Worm (Caenorhabditis elegans) whole organism, mixed stage, embryonic: ENCODE measurements around the gene hda-10.

Source experiments
- M03D4.4 ChIP-seq: sonication (generic microtip); optimal IDR thresholded peaks from 2 replicates; lab custom pipeline; 2017; ENCODE audit warnings: mild to moderate bottlenecking, missing genetic modification characterization, missing compliant biosample characterization
- blmp-1 ChIP-seq: fragments of 150-350 bp; optimal IDR thresholded peaks from 2 replicates; lab custom pipeline; 2014; ENCODE audit warnings: missing biosample characterization, missing genetic modification characterization
- ceh-43 ChIP-seq: fragments of 200-800 bp; sonication (Bioruptor generic); optimal IDR thresholded peaks from 2 replicates; lab custom pipeline; 2018; ENCODE audit warnings: mild to moderate bottlenecking, missing genetic modification characterization, moderate library complexity, missing compliant biosample characterization
- ces-1 ChIP-seq: fragments of 150-350 bp; optimal IDR thresholded peaks from 2 replicates; lab custom pipeline; 2014; ENCODE audit warnings: missing biosample characterization, missing genetic modification reagents, missing genetic modification characterization
- elt-3 ChIP-seq: fragments of 150-350 bp; optimal IDR thresholded peaks from 2 replicates; lab custom pipeline; 2014; ENCODE audit warnings: missing biosample characterization, missing genetic modification characterization
- lin-32 ChIP-seq: fragments of 200-800 bp; sonication (Bioruptor generic); optimal IDR thresholded peaks from 2 replicates; lab custom pipeline; 2018; ENCODE audit warnings: mild to moderate bottlenecking, missing genetic modification characterization, missing compliant biosample characterization
- lsy-2 ChIP-seq: fragments of 150-350 bp; optimal IDR thresholded peaks from 2 replicates; lab custom pipeline; 2014; ENCODE audit warnings: missing biosample characterization, missing genetic modification characterization
- nhr-2 ChIP-seq: fragments of 150-350 bp; optimal IDR thresholded peaks from 2 replicates; lab custom pipeline; 2014; ENCODE audit warnings: missing biosample characterization, missing genetic modification characterization
- nhr-237 ChIP-seq: fragments of 150-350 bp; optimal IDR thresholded peaks from 2 replicates; lab custom pipeline; 2014; ENCODE audit warnings: missing biosample characterization, missing genetic modification characterization
- nhr-28 ChIP-seq: fragments of 150-350 bp; optimal IDR thresholded peaks from 2 replicates; lab custom pipeline; 2014; ENCODE audit warnings: missing biosample characterization, missing genetic modification characterization
- snpc-4 ChIP-seq: fragments of 150-350 bp; optimal IDR thresholded peaks from 2 replicates; lab custom pipeline; 2014; ENCODE audit warnings: missing biosample characterization, missing genetic modification characterization
- unc-62 ChIP-seq: fragments of 150-350 bp; optimal IDR thresholded peaks from 2 replicates; lab custom pipeline; 2014; ENCODE audit warnings: missing biosample characterization, missing genetic modification reagents, missing genetic modification characterization
- ztf-11 ChIP-seq: fragments of 150-350 bp; optimal IDR thresholded peaks from 2 replicates; lab custom pipeline; 2014; ENCODE audit warnings: missing biosample characterization, missing genetic modification characterization

- no peak for TF ChIP-seq M03D4.4
- no peak for TF ChIP-seq elt-3 (tag; lab: Kevin White, UChicago)
- no peak for TF ChIP-seq lsy-2 (tag; lab: Kevin White, UChicago)
- TF ChIP-seq ces-1 (GFP tag; lab: Kevin White, UChicago): no peak
- TF ChIP-seq blmp-1 (tag; lab: Kevin White, UChicago): no peak
- no peak for TF ChIP-seq unc-62 (GFP tag; lab: Kevin White, UChicago)
- TF ChIP-seq nhr-28 (tag; lab: Kevin White, UChicago): no peak
- TF ChIP-seq lin-32: no peak
- no peak for TF ChIP-seq nhr-237 (tag; lab: Kevin White, UChicago)
- TF ChIP-seq ceh-43 (GFP tag; lab: Kevin White, UChicago): no peak
- no peak for TF ChIP-seq snpc-4 (tag; lab: Kevin White, UChicago)
- no peak for TF ChIP-seq ztf-11 (tag; lab: Kevin White, UChicago)
- TF ChIP-seq nhr-2 (tag; lab: Kevin White, UChicago): no peak
Observed at ce11 chrII:13855352-13855751, 27.2 kb upstream of the hda-10 start.
